Fruit fly (Drosophila melanogaster) S2 (cell line): ENCODE data around the gene Polr2M.

ENCODE experiments used
- CG8478 ChIP-seq: fragments of >200 bp; optimal IDR thresholded peaks from 2 replicates; lab custom pipeline; 2018
- CTCF ChIP-seq, 2 experiments: fragments of >200 bp; optimal IDR thresholded peaks; 2 replicates each; lab custom pipeline; 2018

- TF ChIP-seq CTCF (optimal IDR thresholded peaks at IDR 0.05; lab: Kevin White, UChicago) (no peak), CG8478 (lab: Kevin White, UChicago) (no peak)
Measured at dm6 chr3R:19276135-19276534, 46.9 kb downstream of the Polr2M start.
